Fruit fly (Drosophila melanogaster): ENCODE data around the gene Rab30.

DNA sequence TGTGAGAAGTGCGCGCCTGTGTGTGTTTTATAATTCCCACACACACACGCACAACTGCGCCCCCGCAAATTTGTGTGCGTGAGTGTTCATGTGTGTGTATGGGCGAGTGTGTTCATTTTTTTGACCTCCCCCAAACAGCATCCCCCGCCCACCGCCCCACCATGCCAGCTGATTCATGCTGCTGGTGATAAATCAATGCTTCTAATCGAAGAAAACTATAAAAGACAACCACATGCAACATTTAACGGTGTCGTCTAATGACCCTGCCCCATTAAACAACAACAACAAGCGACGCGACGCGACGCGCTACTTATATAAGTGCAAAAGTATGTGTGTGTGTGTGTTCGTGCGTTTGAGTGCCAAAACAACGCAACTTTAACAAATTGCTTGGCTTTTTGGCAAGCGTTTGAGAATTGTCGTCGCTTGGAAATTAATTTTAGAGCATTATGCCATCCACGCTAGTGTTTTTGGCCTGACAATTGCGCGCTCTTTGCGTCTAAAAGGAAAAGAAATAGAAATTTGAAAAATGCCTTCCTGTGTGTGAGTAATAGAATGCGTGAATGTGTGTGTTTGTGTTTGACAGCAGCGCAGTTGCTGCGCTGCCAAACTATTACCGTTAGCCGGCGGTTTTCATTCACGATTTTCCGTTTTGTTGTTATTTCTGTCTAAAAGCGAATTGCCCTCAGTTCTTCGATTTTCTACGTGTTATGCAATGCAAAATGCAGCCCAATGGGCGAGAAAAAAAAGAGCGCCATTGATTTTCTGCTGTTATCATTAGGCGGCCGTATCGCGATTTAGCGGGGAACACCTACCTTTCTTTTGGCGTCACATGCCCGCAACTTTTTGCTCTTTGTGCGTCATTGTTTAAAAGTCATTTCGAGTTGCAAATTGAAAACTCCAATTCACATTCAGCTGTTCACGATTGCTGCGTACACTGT is 6.3 kb upstream of the Rab30 start:
- TF ChIP-seq psq (optimal IDR thresholded peaks at IDR 0.05) = no peak
- TF ChIP-seq usp (GFP tag; optimal IDR thresholded peaks at IDR 0.05) = no peak
- TF ChIP-seq CG8478 (optimal IDR thresholded peaks at IDR 0.05) = no peak
- no peak for TF ChIP-seq pan (optimal IDR thresholded peaks at IDR 0.05)
- TF ChIP-seq Dll (optimal IDR thresholded peaks at IDR 0.05) = no peak

Data from whole organism.